Worm (Caenorhabditis elegans): ENCODE results near the gene K09G1.2.

DNA sequence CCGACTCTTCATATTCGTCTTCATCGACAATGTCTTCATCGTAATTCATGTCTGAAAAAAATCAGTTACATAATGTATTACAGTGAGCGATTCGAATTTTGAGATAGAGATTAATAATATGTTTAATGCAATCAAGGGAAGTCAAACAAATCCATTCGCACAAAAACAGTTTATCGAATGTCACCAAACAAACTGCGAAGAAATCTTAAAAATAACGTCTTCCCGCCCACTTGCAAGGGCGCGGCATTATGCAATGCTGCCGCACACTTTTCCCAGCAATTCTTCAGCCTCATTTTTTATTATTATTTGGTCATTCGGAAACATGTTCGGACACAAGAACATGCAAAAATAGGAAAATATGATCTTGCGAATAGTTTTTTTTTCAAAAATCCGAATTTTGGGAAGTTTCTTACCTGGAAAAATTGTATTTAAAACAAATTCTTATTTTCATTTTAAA is 46.2 kb upstream of the K09G1.2 start, which contains the start of gene mdf-1:
- TF ChIP-seq ama-1 (optimal IDR thresholded peaks at IDR 0.05) (no peak), hnd-1 (tag; optimal IDR thresholded peaks at IDR 0.05) (no peak), aly-1 (tag; optimal IDR thresholded peaks at IDR 0.05) (no peak), scrt-1 (GFP tag; IDR thresholded peaks at IDR 0.05) (no peak)

Data from whole organism, early embryonic.